Fruit fly (Drosophila melanogaster) whole organism, wandering third instar larva: Measurements from ENCODE around the gene CG11307.

Experiments used
- h ChIP-seq: fragments of 200-800 bp; sonication (Bioruptor generic); optimal IDR thresholded peaks from 3 replicates; lab custom pipeline; 2016; ENCODE audit warnings: missing biosample characterization, mild to moderate bottlenecking, missing genetic modification characterization
- lola ChIP-seq: fragments of >200 bp; optimal IDR thresholded peaks from 2 replicates; lab custom pipeline; 2017; ENCODE audit warnings: missing biosample characterization, missing genetic modification characterization

- TF ChIP-seq lola (GFP tag; lab: Kevin White, UChicago) = no peak
- TF ChIP-seq h = no peak
Measured at dm6 chr3L:21651412-21651811, 34.0 kb downstream of the CG11307 start.
